Worm (Caenorhabditis elegans): ENCODE measurements around the gene hpo-9.

- TF ChIP-seq cog-1 (tag; optimal IDR thresholded peaks at IDR 0.05) (no peak), flt-1 (GFP tag; IDR thresholded peaks at IDR 0.05) (no peak), med-1 (GFP tag; optimal IDR thresholded peaks at IDR 0.05; ENCODE audit: insufficient read depth) (no peak), ref-1 (GFP tag; conservative IDR thresholded peaks at IDR 0.05) (no peak), T22C8.4 (GFP tag; IDR thresholded peaks at IDR 0.05) (no peak), ztf-29 (GFP tag; IDR thresholded peaks at IDR 0.05) (no peak), tab-1 (GFP tag; IDR thresholded peaks at IDR 0.05) (no peak), klf-2 (GFP tag; conservative IDR thresholded peaks at IDR 0.05) (no peak)
Observed at ce11 chrV:7197036-7197435, 39.9 kb downstream of the hpo-9 start.

Measured in whole organism, midembryonic.